Worm (Caenorhabditis elegans): ENCODE measurements around the gene mrps-18C.

The mrps-18C gene

ce11 chrIII:4910956-4911355, 24.4 kb upstream of the mrps-18C start, which contains the start of gene F26F4.2:
Gene F26F4.2 (plus strand): TSS chrIII:4911256.
- TF ChIP-seq ham-2 (GFP tag; optimal IDR thresholded peaks at IDR 0.05) (no peak), ceh-39 (tag; optimal IDR thresholded peaks at IDR 0.05) (no peak)

ce11 chrIII:4912317-4912716, 23.1 kb upstream of the mrps-18C start, which contains the start of the genes F26F4.9 and cee-1:
Gene F26F4.9 (minus strand): TSS chrIII:4912521.
Gene cee-1 (plus strand): TSS chrIII:4912699.
- peak; percentile 17 for TF ChIP-seq sptf-1 (tag; optimal IDR thresholded peaks at IDR 0.05)
- peak; percentile 37 for TF ChIP-seq ces-1 (GFP tag; optimal IDR thresholded peaks at IDR 0.05)
- TF ChIP-seq ceh-83 (GFP tag; optimal IDR thresholded peaks at IDR 0.05): no peak

ce11 chrIII:4913736-4914135, 21.6 kb upstream of the mrps-18C start:
- no peak for TF ChIP-seq zip-8 (tag; optimal IDR thresholded peaks at IDR 0.05)
- no peak for TF ChIP-seq lsy-2 (tag; optimal IDR thresholded peaks at IDR 0.05)
- no peak for TF ChIP-seq M03D4.4 (tag; optimal IDR thresholded peaks at IDR 0.05)
- no peak for TF ChIP-seq drap-1 (GFP tag; optimal IDR thresholded peaks at IDR 0.05)
- TF ChIP-seq cnd-1 (tag; optimal IDR thresholded peaks at IDR 0.05): no peak
- TF ChIP-seq snpc-4 (tag; optimal IDR thresholded peaks at IDR 0.05): no peak
- no peak for TF ChIP-seq mep-1 (tag; optimal IDR thresholded peaks at IDR 0.05)
- TF ChIP-seq lin-32 (GFP tag; optimal IDR thresholded peaks at IDR 0.05): no peak
- TF ChIP-seq nhr-76 (tag; optimal IDR thresholded peaks at IDR 0.05): no peak
- no peak for TF ChIP-seq elt-3 (tag; optimal IDR thresholded peaks at IDR 0.05)
- TF ChIP-seq ceh-43 (GFP tag; optimal IDR thresholded peaks at IDR 0.05): no peak
- no peak for TF ChIP-seq tbx-8 (GFP tag; optimal IDR thresholded peaks at IDR 0.05)
- TF ChIP-seq sem-2 (GFP tag; optimal IDR thresholded peaks at IDR 0.05): no peak
- no peak for TF ChIP-seq nhr-28 (tag; optimal IDR thresholded peaks at IDR 0.05)
- TF ChIP-seq pha-4 (tag; optimal IDR thresholded peaks at IDR 0.05): no peak

ce11 chrIII:4917077-4917476, 18.3 kb upstream of the mrps-18C start, which contains the start of gene rars-1:
Gene rars-1 (minus strand): TSS chrIII:4917177.
- TF ChIP-seq bed-3 (GFP tag; optimal IDR thresholded peaks at IDR 0.05) (no peak), sptf-1 (tag; optimal IDR thresholded peaks at IDR 0.05) (no peak), M03D4.4 (tag; optimal IDR thresholded peaks at IDR 0.05) (no peak), nhr-12 (tag; optimal IDR thresholded peaks at IDR 0.05) (no peak), flh-1 (GFP tag; optimal IDR thresholded peaks at IDR 0.05) (no peak), nhr-76 (tag; optimal IDR thresholded peaks at IDR 0.05) (no peak), zip-8 (tag; optimal IDR thresholded peaks at IDR 0.05) (no peak), sem-2 (GFP tag; optimal IDR thresholded peaks at IDR 0.05) (no peak), ztf-11 (tag; optimal IDR thresholded peaks at IDR 0.05) (no peak), pha-4 (tag; optimal IDR thresholded peaks at IDR 0.05) (no peak), blmp-1 (tag; optimal IDR thresholded peaks at IDR 0.05) (no peak), elt-3 (tag; optimal IDR thresholded peaks at IDR 0.05) (no peak), cnd-1 (tag; optimal IDR thresholded peaks at IDR 0.05) (no peak), lsy-2 (tag; optimal IDR thresholded peaks at IDR 0.05) (no peak), ces-1 (GFP tag; optimal IDR thresholded peaks at IDR 0.05) (no peak), hlh-1 (tag; optimal IDR thresholded peaks at IDR 0.05) (no peak), nhr-28 (tag; optimal IDR thresholded peaks at IDR 0.05) (no peak), snpc-4 (tag; optimal IDR thresholded peaks at IDR 0.05) (no peak), lin-13 (tag; optimal IDR thresholded peaks at IDR 0.05) (no peak), ham-2 (GFP tag; optimal IDR thresholded peaks at IDR 0.05) (no peak)

- TF ChIP-seq elt-3 (tag; optimal IDR thresholded peaks at IDR 0.05) (no peak), ztf-11 (tag; optimal IDR thresholded peaks at IDR 0.05) (no peak), elt-1 (tag; optimal IDR thresholded peaks at IDR 0.05; ENCODE audit: borderline replicate concordance, insufficient read depth) (no peak), mep-1 (tag; optimal IDR thresholded peaks at IDR 0.05) (peak; percentile 55), lsy-2 (tag; optimal IDR thresholded peaks at IDR 0.05) (peak; percentile 67), tbx-8 (GFP tag; optimal IDR thresholded peaks at IDR 0.05) (no peak), nhr-2 (tag; optimal IDR thresholded peaks at IDR 0.05) (no peak), nhr-237 (tag; optimal IDR thresholded peaks at IDR 0.05) (peak; percentile 13), nhr-76 (tag; optimal IDR thresholded peaks at IDR 0.05) (no peak), unc-120 (tag; optimal IDR thresholded peaks at IDR 0.05; ENCODE audit: poor library complexity, severe bottlenecking) (peak; percentile 61), hlh-1 (tag; optimal IDR thresholded peaks at IDR 0.05) (no peak), cnd-1 (tag; optimal IDR thresholded peaks at IDR 0.05) (no peak)
Measured at ce11 chrIII:4917960-4918712, 17.2 kb upstream of the mrps-18C start, which contains the start of gene rpb-8. Gene rpb-8 (minus strand): TSS chrIII:4918008.
